Worm (Caenorhabditis elegans) whole organism, late embryonic: ENCODE data around the gene mig-6.

Source experiments
- F13H6.1 ChIP-seq: sonication (generic microtip); optimal IDR thresholded peaks from 2 replicates; lab custom pipeline; 2016; ENCODE audit warnings: missing genetic modification characterization, missing compliant biosample characterization
- K02D7.2 ChIP-seq: sonication (generic microtip); optimal IDR thresholded peaks from 2 replicates; lab custom pipeline; 2017; ENCODE audit warnings: mild to moderate bottlenecking, missing genetic modification characterization, missing compliant biosample characterization
- T23F11.4 ChIP-seq: fragments of 200-800 bp; sonication (Bioruptor generic); optimal IDR thresholded peaks from 2 replicates; lab custom pipeline; 2018; ENCODE audit warnings: mild to moderate bottlenecking, missing genetic modification characterization, missing compliant biosample characterization
- ahr-1 ChIP-seq: sonication (generic microtip); optimal IDR thresholded peaks from 2 replicates; lab custom pipeline; 2016; ENCODE audit warnings: missing genetic modification characterization, missing compliant biosample characterization
- ceh-18 ChIP-seq: sonication (generic microtip); optimal IDR thresholded peaks from 2 replicates; lab custom pipeline; 2016; ENCODE audit warnings: missing genetic modification characterization, missing compliant biosample characterization
- ceh-2 ChIP-seq: sonication (generic microtip); optimal IDR thresholded peaks from 2 replicates; lab custom pipeline; 2016; ENCODE audit warnings: missing genotype, missing genetic modification characterization, missing compliant biosample characterization
- ceh-22 ChIP-seq: sonication (generic microtip); optimal IDR thresholded peaks from 2 replicates; lab custom pipeline; 2017; ENCODE audit warnings: missing biosample characterization, missing genetic modification characterization
- ceh-24 ChIP-seq: sonication (generic microtip); optimal IDR thresholded peaks from 2 replicates; lab custom pipeline; 2016; ENCODE audit warnings: mild to moderate bottlenecking, missing genetic modification characterization, missing compliant biosample characterization
- ceh-30 ChIP-seq: fragments of 150-350 bp; optimal IDR thresholded peaks from 2 replicates; lab custom pipeline; 2014; ENCODE audit warnings: missing biosample characterization, missing genetic modification characterization
- ceh-34 ChIP-seq: sonication (generic microtip); optimal IDR thresholded peaks from 2 replicates; lab custom pipeline; 2016; ENCODE audit warnings: mild to moderate bottlenecking, missing genetic modification characterization, missing compliant biosample characterization
- ceh-48 ChIP-seq: sonication (generic microtip); optimal IDR thresholded peaks from 2 replicates; lab custom pipeline; 2016; ENCODE audit warnings: missing genetic modification characterization, inconsistent platforms, missing compliant biosample characterization
- ceh-6 ChIP-seq: fragments of 200-800 bp; sonication (Bioruptor generic); optimal IDR thresholded peaks from 2 replicates; lab custom pipeline; 2018; ENCODE audit warnings: mild to moderate bottlenecking, missing genetic modification characterization, missing compliant biosample characterization
- ceh-9 ChIP-seq: sonication (generic microtip); optimal IDR thresholded peaks from 2 replicates; lab custom pipeline; 2016; ENCODE audit warnings: mild to moderate bottlenecking, missing genetic modification characterization, inconsistent platforms, missing compliant biosample characterization
- dmd-4 ChIP-seq: sonication (generic microtip); optimal IDR thresholded peaks from 2 replicates; lab custom pipeline; 2016; ENCODE audit warnings: borderline replicate concordance, missing genetic modification characterization, missing compliant biosample characterization
- dve-1 ChIP-seq: sonication (generic microtip); optimal IDR thresholded peaks from 2 replicates; lab custom pipeline; 2017; ENCODE audit warnings: antibody characterized with exemption, mild to moderate bottlenecking, missing genetic modification characterization, missing compliant biosample characterization
- elt-2 ChIP-seq: sonication (generic microtip); optimal IDR thresholded peaks from 2 replicates; lab custom pipeline; 2016; ENCODE audit warnings: missing genetic modification reagents, missing genetic modification characterization, missing compliant biosample characterization
- eyg-1 ChIP-seq: sonication (generic microtip); optimal IDR thresholded peaks from 2 replicates; lab custom pipeline; 2016; ENCODE audit warnings: missing genotype, missing genetic modification characterization, missing compliant biosample characterization
- gmeb-2 ChIP-seq: sonication (generic microtip); optimal IDR thresholded peaks from 2 replicates; lab custom pipeline; 2016; ENCODE audit warnings: missing genetic modification characterization, inconsistent platforms, missing compliant biosample characterization
- hlh-30 ChIP-seq: sonication (generic microtip); optimal IDR thresholded peaks from 2 replicates; lab custom pipeline; 2017; ENCODE audit warnings: antibody characterized with exemption, missing genetic modification characterization, missing compliant biosample characterization; ENCODE audit not compliant: insufficient read depth
- hlh-8 ChIP-seq: sonication (generic microtip); optimal IDR thresholded peaks from 2 replicates; lab custom pipeline; 2016; ENCODE audit warnings: missing genotype, missing genetic modification characterization, missing compliant biosample characterization
- lim-6 ChIP-seq: sonication (generic microtip); optimal IDR thresholded peaks from 2 replicates; lab custom pipeline; 2016; ENCODE audit warnings: missing genetic modification characterization, missing compliant biosample characterization
- lin-11 ChIP-seq: fragments of 200-800 bp; sonication (Bioruptor generic); optimal IDR thresholded peaks from 2 replicates; lab custom pipeline; 2018; ENCODE audit warnings: mild to moderate bottlenecking, missing genetic modification characterization, missing compliant biosample characterization
- mec-3 ChIP-seq: sonication (generic microtip); optimal IDR thresholded peaks from 2 replicates; lab custom pipeline; 2016; ENCODE audit warnings: borderline replicate concordance, missing genetic modification characterization, missing compliant biosample characterization
- nhr-232 ChIP-seq: sonication (generic microtip); optimal IDR thresholded peaks from 2 replicates; lab custom pipeline; 2016; ENCODE audit warnings: missing genetic modification characterization, missing compliant biosample characterization
- pag-3 ChIP-seq: sonication (generic microtip); optimal IDR thresholded peaks from 2 replicates; lab custom pipeline; 2016; ENCODE audit warnings: missing compliant biosample characterization, missing genetic modification characterization, borderline replicate concordance
- pat-9 ChIP-seq: fragments of 200-800 bp; sonication (Bioruptor generic); optimal IDR thresholded peaks from 2 replicates; lab custom pipeline; 2018; ENCODE audit warnings: mild to moderate bottlenecking, missing genetic modification characterization, moderate library complexity, missing compliant biosample characterization
- pax-1 ChIP-seq: fragments of 150-350 bp; optimal IDR thresholded peaks from 2 replicates; lab custom pipeline; 2014; ENCODE audit warnings: missing biosample characterization, missing genetic modification characterization
- pqm-1 ChIP-seq: sonication (generic microtip); optimal IDR thresholded peaks from 2 replicates; lab custom pipeline; 2016; ENCODE audit warnings: missing genetic modification characterization, missing compliant biosample characterization
- pros-1 ChIP-seq: fragments of 150-350 bp; optimal IDR thresholded peaks from 2 replicates; lab custom pipeline; 2014; ENCODE audit warnings: missing biosample characterization, missing genetic modification reagents, missing genetic modification characterization
- rnt-1 ChIP-seq: sonication (generic microtip); optimal IDR thresholded peaks from 2 replicates; lab custom pipeline; 2016; ENCODE audit warnings: missing genetic modification characterization, missing compliant biosample characterization
- sdc-2 ChIP-seq: sonication (generic microtip); optimal IDR thresholded peaks from 2 replicates; lab custom pipeline; 2016; ENCODE audit warnings: missing genotype, missing genetic modification characterization, missing compliant biosample characterization
- sox-2 ChIP-seq: fragments of 200-800 bp; sonication (Bioruptor generic); IDR thresholded peaks from 2 replicates; pipeline ENCODE4 v1.3.6; 2022; ENCODE audit warnings: missing genetic modification reagents, missing genetic modification characterization, missing compliant biosample characterization
- ttx-3 ChIP-seq: sonication (generic microtip); optimal IDR thresholded peaks from 2 replicates; lab custom pipeline; 2016; ENCODE audit warnings: missing genetic modification reagents, missing genetic modification characterization, missing compliant biosample characterization
- unc-42 ChIP-seq: sonication (generic microtip); optimal IDR thresholded peaks from 2 replicates; lab custom pipeline; 2016; ENCODE audit warnings: missing genotype, missing genetic modification characterization, missing compliant biosample characterization
- unc-55 ChIP-seq: sonication (generic microtip); optimal IDR thresholded peaks from 2 replicates; lab custom pipeline; 2017; ENCODE audit warnings: missing biosample characterization, missing genetic modification reagents, missing genetic modification characterization
- unc-86 ChIP-seq: sonication (generic microtip); optimal IDR thresholded peaks from 2 replicates; lab custom pipeline; 2016; ENCODE audit warnings: missing genetic modification characterization, missing compliant biosample characterization

mig-6 gene

DNA sequence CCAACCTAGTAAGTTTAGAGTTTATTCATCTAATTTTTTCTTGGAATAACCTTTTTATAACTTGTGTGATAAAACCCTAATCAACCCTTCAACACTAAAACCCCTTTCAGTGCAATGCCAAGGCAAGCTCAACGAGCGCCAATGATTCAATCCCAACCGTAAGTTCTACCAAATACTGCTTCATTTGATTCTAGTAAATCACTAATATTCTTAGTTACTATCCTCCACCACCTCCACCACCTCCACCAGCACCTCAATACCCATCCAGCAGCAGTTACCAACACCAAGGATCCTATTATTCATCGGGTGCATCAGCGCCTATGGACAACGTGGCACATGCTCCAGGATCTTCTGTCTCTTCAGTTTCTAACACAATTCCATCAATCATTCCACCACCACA, 41.1 kb upstream of the mig-6 start:
- TF ChIP-seq ceh-30 (tag; lab: Kevin White, UChicago) (no peak), pax-1 (no peak)
- TF ChIP-seq, all 69 proteins: peak for 0

DNA sequence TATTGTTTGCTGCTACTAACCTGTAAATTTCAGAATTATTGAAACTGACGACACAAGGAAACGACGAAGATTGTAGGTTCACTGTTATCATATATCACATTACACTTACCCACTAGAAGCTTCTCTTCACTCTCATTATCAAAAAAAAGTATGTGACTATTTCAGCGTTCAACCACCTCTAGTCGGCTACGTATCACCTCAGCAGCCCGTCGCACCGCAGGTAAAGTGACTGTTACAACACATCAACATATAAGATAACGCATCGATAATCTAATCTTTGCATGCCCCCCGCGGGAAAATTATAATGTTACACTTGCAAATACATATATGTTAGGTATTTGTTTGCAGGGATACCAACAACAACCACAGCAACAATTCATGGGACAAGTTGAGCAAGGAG, 40.4 kb upstream of the mig-6 start:
- TF ChIP-seq eyg-1 (no peak), mec-3 (tag; lab: Kevin White, UChicago) (no peak), nhr-232 (tag; lab: Kevin White, UChicago) (no peak), hlh-8 (tag; lab: Kevin White, UChicago) (no peak), elt-2 (tag; lab: Kevin White, UChicago) (peak; percentile 92)

DNA sequence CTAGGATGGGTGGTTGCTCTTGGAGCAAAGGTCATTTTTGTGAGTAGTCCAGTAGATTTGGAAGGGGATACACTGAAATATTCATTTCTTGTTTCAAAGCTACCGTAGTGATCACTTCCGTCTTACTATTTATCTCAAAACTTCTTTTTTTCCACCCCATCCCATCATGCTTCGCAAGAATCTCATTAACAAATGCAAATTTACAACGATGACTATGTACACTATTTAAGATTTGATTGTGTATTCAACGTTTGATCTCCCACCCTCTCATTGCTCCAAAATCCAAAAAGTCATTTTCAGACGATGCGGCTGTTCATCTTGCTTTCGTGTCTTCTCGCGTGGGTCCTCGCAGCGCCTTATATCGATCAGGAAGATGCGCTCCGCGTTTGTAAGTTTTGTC, 34.0 kb upstream of the mig-6 start, which contains the start of gene flp-21:
Gene flp-21 (plus strand): TSS at position 301 of the 400 bp plus-strand sequence.
- TF ChIP-seq elt-2 (tag; lab: Kevin White, UChicago) (no peak), ceh-30 (tag; lab: Kevin White, UChicago) (no peak), ahr-1 (tag; lab: Kevin White, UChicago) (no peak), F13H6.1 (tag; lab: Kevin White, UChicago) (no peak), ceh-2 (tag; lab: Kevin White, UChicago) (no peak), lim-6 (tag; lab: Kevin White, UChicago) (no peak), ceh-34 (tag; lab: Kevin White, UChicago) (no peak), pat-9 (tag; lab: Kevin White, UChicago) (no peak), hlh-30 (tag; lab: Kevin White, UChicago) (no peak), ceh-48 (tag; lab: Kevin White, UChicago) (no peak), unc-55 (GFP tag; lab: Kevin White, UChicago) (no peak), T23F11.4 (GFP tag; lab: Kevin White, UChicago) (no peak), ceh-6 (GFP tag; lab: Kevin White, UChicago) (no peak), ceh-24 (tag; lab: Kevin White, UChicago) (no peak), pros-1 (tag; lab: Kevin White, UChicago) (no peak), unc-42 (no peak), ttx-3 (tag; lab: Kevin White, UChicago) (no peak), ceh-9 (tag; lab: Kevin White, UChicago) (no peak), rnt-1 (tag; lab: Kevin White, UChicago) (no peak)

DNA sequence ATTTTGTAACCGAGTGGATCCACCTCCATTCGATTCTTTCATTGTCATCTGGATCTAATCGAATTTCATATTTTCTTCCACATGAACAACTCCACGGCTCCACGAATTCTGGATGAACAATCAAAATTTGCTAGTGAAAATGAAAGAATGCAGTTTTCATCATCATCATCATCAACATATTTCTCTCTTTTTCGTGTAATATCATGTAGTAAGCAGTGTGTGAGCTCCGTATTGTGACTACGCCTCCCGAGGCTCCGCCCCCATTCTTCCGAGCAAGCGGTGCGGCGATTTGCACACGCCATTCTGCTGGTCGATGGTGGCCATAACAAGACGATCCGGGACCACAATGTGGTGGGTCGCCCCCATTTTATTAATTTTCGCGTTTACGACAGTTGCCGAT, 28.9 kb upstream of the mig-6 start, which contains the start of gene ZK742.7:
Gene ZK742.7 (plus strand): TSS at position 301 of the 400 bp plus-strand sequence.
- TF ChIP-seq K02D7.2 (tag; lab: Kevin White, UChicago), result no peak
- TF ChIP-seq unc-86 (tag; lab: Kevin White, UChicago), result no peak
- no peak for TF ChIP-seq pag-3 (tag; lab: Kevin White, UChicago)
- no peak for TF ChIP-seq unc-42
- no peak for TF ChIP-seq ceh-6 (GFP tag; lab: Kevin White, UChicago)
- no peak for TF ChIP-seq ahr-1 (tag; lab: Kevin White, UChicago)
- no peak for TF ChIP-seq ceh-9 (tag; lab: Kevin White, UChicago)
- no peak for TF ChIP-seq ttx-3 (tag; lab: Kevin White, UChicago)
- TF ChIP-seq hlh-8 (tag; lab: Kevin White, UChicago), result no peak
- TF ChIP-seq T23F11.4 (GFP tag; lab: Kevin White, UChicago), result no peak
- TF ChIP-seq ceh-24 (tag; lab: Kevin White, UChicago), result no peak
- no peak for TF ChIP-seq elt-2 (tag; lab: Kevin White, UChicago)
- no peak for TF ChIP-seq ceh-18 (tag; lab: Kevin White, UChicago)
- TF ChIP-seq pax-1, result no peak
- TF ChIP-seq lim-6 (tag; lab: Kevin White, UChicago), result no peak
- TF ChIP-seq dve-1 (tag; lab: Kevin White, UChicago), result no peak
- no peak for TF ChIP-seq gmeb-2 (tag; lab: Kevin White, UChicago)
- no peak for TF ChIP-seq lin-11 (tag; lab: Kevin White, UChicago)
- no peak for TF ChIP-seq pros-1 (tag; lab: Kevin White, UChicago)

DNA sequence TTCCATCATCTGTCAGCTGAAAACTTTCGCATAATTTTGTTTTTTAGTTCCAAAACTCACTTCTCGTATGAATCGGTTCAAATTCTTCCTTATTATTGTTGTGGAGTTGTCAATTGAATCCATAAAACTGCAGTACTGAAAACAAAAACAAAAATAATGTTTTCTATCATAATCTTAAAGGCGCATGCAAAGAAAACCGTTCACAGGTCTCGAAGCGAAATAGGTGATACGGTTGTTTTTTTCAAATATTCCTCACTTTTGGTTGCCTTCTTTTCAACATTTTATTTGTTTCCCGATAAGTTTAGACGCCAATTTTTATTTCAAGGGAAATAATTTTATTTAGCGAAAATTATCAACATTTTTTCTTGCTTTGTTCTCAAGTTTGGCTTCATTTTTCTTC, 23.5 kb upstream of the mig-6 start:
- no peak for TF ChIP-seq ttx-3 (tag; lab: Kevin White, UChicago)
- no peak for TF ChIP-seq sox-2 (GFP tag; lab: Robert Waterston, UW)
- no peak for TF ChIP-seq dmd-4
- no peak for TF ChIP-seq pqm-1
- no peak for TF ChIP-seq sdc-2 (tag; lab: Kevin White, UChicago)
- no peak for TF ChIP-seq ceh-22 (tag; lab: Kevin White, UChicago)
